Fruit fly (Drosophila melanogaster): ENCODE data around the gene CG31668.
A peak's percentile ranks its signal among the peaks of the same experiment; 100 is the strongest.

Gene CG31668

DNA sequence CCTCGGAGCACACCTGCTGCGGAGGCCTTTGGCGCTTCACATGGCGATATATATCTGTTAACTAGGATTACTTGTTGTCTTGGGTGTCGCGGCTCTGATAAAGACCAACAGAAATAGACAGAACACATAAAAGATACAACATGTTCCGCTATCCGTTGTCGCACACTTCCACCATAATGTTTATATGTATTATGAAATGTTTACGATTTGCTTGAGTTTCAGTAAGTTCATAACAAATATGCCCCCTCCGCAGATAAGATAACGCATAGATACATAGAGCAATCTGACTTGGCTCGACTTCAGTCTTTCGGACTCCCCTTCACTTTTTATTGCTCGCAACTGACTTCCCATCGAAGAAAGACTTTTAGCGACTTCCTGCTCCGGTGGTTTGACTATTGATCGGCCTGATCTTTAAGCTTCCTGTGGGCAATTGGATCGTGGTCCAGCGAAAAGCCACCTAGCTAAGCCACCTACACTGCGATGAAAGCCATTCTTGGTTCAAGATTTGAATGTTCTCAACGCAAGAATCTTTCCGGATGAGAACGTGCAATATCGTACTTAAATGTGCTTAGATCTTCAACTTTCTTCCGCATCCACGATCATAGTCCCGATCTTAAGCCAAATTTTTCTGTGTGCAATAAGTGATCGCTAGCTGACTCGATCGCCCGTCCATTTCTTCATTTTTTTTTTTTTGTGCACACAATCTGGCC lies 37.6 kb downstream of the CG31668 start (continued):
- TF ChIP-seq CG1832 (GFP tag; optimal IDR thresholded peaks at IDR 0.05) (no peak), CG7357 (GFP tag; IDR thresholded peaks at IDR 0.05) (no peak), seq (GFP tag; IDR thresholded peaks at IDR 0.05) (no peak), bigmax (GFP tag; optimal IDR thresholded peaks at IDR 0.05) (no peak), h (optimal IDR thresholded peaks at IDR 0.05) (no peak), Atf6 (GFP tag; IDR thresholded peaks at IDR 0.05) (peak; percentile 31; the same call in 1 of the 2 replicates), bbx (GFP tag; IDR thresholded peaks at IDR 0.05; ENCODE audit: partially characterized antibody) (no peak), CG13894 (tag; optimal IDR thresholded peaks at IDR 0.05) (peak; percentile 40), Fer2 (tag; optimal IDR thresholded peaks at IDR 0.05) (no peak), lmd (GFP tag; IDR thresholded peaks at IDR 0.05) (no peak), CG12071 (GFP tag; optimal IDR thresholded peaks at IDR 0.05) (peak; percentile 74), Bteb2 (GFP tag; optimal IDR thresholded peaks at IDR 0.05) (no peak), CG8388 (GFP tag; optimal IDR thresholded peaks at IDR 0.05) (no peak), dati (GFP tag; IDR thresholded peaks at IDR 0.05) (no peak), kni (GFP tag; optimal IDR thresholded peaks at IDR 0.05) (no peak), slp2 (GFP tag; optimal IDR thresholded peaks at IDR 0.05) (no peak), Atf3 (GFP tag; optimal IDR thresholded peaks at IDR 0.05) (no peak), dm (GFP tag; optimal IDR thresholded peaks at IDR 0.05) (no peak), H2.0 (GFP tag; IDR thresholded peaks at IDR 0.05) (no peak), Mad (GFP tag; optimal IDR thresholded peaks at IDR 0.05) (no peak), run (tag; optimal IDR thresholded peaks at IDR 0.05) (peak; percentile 40), HmgZ (tag; optimal IDR thresholded peaks at IDR 0.05) (peak; percentile 24), gem (tag; optimal IDR thresholded peaks at IDR 0.05) (peak; percentile 29), odd (GFP tag; optimal IDR thresholded peaks at IDR 0.05) (peak; percentile 67), Lim3 (GFP tag; IDR thresholded peaks at IDR 0.05) (0 out of 2 replicates have a peak, but pooled peaks have one; percentile 6), Med (GFP tag) (peak; percentile 72), pfk (GFP tag; optimal IDR thresholded peaks at IDR 0.05) (no peak), sens-2 (GFP tag; IDR thresholded peaks at IDR 0.05) (0 out of 2 replicates have a peak, but pooled peaks have one; percentile 26), sd (tag; optimal IDR thresholded peaks at IDR 0.05) (no peak), bcd (GFP tag; optimal IDR thresholded peaks at IDR 0.05) (no peak), CG12391 (tag; optimal IDR thresholded peaks at IDR 0.05) (no peak), CG15514 (GFP tag; optimal IDR thresholded peaks at IDR 0.05) (peak; percentile 13), CG12299 (tag; optimal IDR thresholded peaks at IDR 0.05) (peak; percentile 49), fd102C (GFP tag; optimal IDR thresholded peaks at IDR 0.05) (no peak), CG10979 (tag; optimal IDR thresholded peaks at IDR 0.05) (no peak), CG43689 (GFP tag; IDR thresholded peaks at IDR 0.05) (no peak), danr (GFP tag; IDR thresholded peaks at IDR 0.05) (no peak), CG11398 (GFP tag; optimal IDR thresholded peaks at IDR 0.05) (no peak), YL-1 (GFP tag; optimal IDR thresholded peaks at IDR 0.05) (peak; percentile 5), Dfd (GFP tag; optimal IDR thresholded peaks at IDR 0.05) (no peak), CG17802 (tag; optimal IDR thresholded peaks at IDR 0.05) (no peak), CG5180 (GFP tag; optimal IDR thresholded peaks at IDR 0.05) (peak; percentile 50), Neu2 (GFP tag; optimal IDR thresholded peaks at IDR 0.05; ENCODE audit: borderline replicate concordance) (no peak), CG33557 (GFP tag; optimal IDR thresholded peaks at IDR 0.05) (peak; percentile 16), pb (GFP tag; optimal IDR thresholded peaks at IDR 0.05) (no peak), ase (GFP tag; IDR thresholded peaks at IDR 0.05) (no peak), wor (GFP tag; IDR thresholded peaks at IDR 0.05) (no peak), CG3995 (GFP tag; optimal IDR thresholded peaks at IDR 0.05) (no peak), CG18764 (GFP tag; optimal IDR thresholded peaks at IDR 0.05) (no peak), CG12744 (GFP tag; optimal IDR thresholded peaks at IDR 0.05) (no peak)
